Worm (Caenorhabditis elegans) whole organism, L3 larva: ENCODE results near the gene act-5.

Source experiments
- ama-1 ChIP-seq: fragments of 150-350 bp; optimal IDR thresholded peaks from 2 replicates; lab custom pipeline; 2018
- ceh-16 ChIP-seq: sonication (generic microtip); optimal IDR thresholded peaks from 2 replicates; lab custom pipeline; 2017; ENCODE audit warnings: missing biosample characterization, missing genetic modification characterization
- ceh-28 ChIP-seq: fragments of 150-350 bp; optimal IDR thresholded peaks from 2 replicates; lab custom pipeline; 2014; ENCODE audit warnings: missing biosample characterization, missing genetic modification reagents, missing genetic modification characterization
- ceh-82 ChIP-seq: fragments of 150-350 bp; optimal IDR thresholded peaks from 2 replicates; lab custom pipeline; 2014; ENCODE audit warnings: missing biosample characterization, missing genetic modification characterization
- ceh-9 ChIP-seq: sonication (generic microtip); optimal IDR thresholded peaks from 2 replicates; lab custom pipeline; 2018; ENCODE audit warnings: missing biosample characterization, missing genetic modification characterization
- egl-5 ChIP-seq: fragments of 150-350 bp; optimal IDR thresholded peaks from 2 replicates; lab custom pipeline; 2017; ENCODE audit warnings: missing biosample characterization, missing genetic modification reagents, missing genetic modification characterization, inconsistent platforms
- elt-1 ChIP-seq: fragments of 150-350 bp; optimal IDR thresholded peaks from 2 replicates; lab custom pipeline; 2014; ENCODE audit warnings: missing biosample characterization, missing genetic modification characterization
- elt-2 ChIP-seq: sonication (generic microtip); optimal IDR thresholded peaks from 2 replicates; lab custom pipeline; 2016; ENCODE audit warnings: missing genetic modification reagents, mild to moderate bottlenecking, missing genetic modification characterization, missing compliant biosample characterization
- eor-1 ChIP-seq, 2 experiments: fragments of 150-350 bp; optimal IDR thresholded peaks; 2 replicates each; lab custom pipeline; 2014 to 2018; ENCODE audit warnings: missing biosample characterization in 2 of 2, missing genetic modification characterization in 2 of 2
- lin-39 ChIP-seq: fragments of 150-350 bp; optimal IDR thresholded peaks from 2 replicates; lab custom pipeline; 2018; ENCODE audit warnings: missing biosample characterization, missing genetic modification reagents, missing genetic modification characterization
- mdl-1 ChIP-seq: fragments of 150-350 bp; optimal IDR thresholded peaks from 2 replicates; lab custom pipeline; 2014; ENCODE audit warnings: missing biosample characterization, missing genetic modification characterization
- mml-1 ChIP-seq: fragments of 150-350 bp; sonication (generic microtip); optimal IDR thresholded peaks from 3 replicates; lab custom pipeline; 2014; ENCODE audit warnings: missing biosample characterization, missing genetic modification characterization
- nfya-1 ChIP-seq: sonication (generic microtip); optimal IDR thresholded peaks from 2 replicates; lab custom pipeline; 2017; ENCODE audit warnings: missing genetic modification characterization, mild to moderate bottlenecking, missing compliant biosample characterization, antibody characterized with exemption, moderate library complexity; ENCODE audit not compliant: insufficient read depth
- nhr-11 ChIP-seq: fragments of 150-350 bp; optimal IDR thresholded peaks from 2 replicates; lab custom pipeline; 2014; ENCODE audit warnings: missing biosample characterization, missing genetic modification characterization
- nhr-23 ChIP-seq: fragments of 150-350 bp; optimal IDR thresholded peaks from 2 replicates; lab custom pipeline; 2014; ENCODE audit warnings: missing biosample characterization, missing genetic modification reagents, missing genetic modification characterization
- nhr-25 ChIP-seq: sonication (generic microtip); optimal IDR thresholded peaks from 2 replicates; lab custom pipeline; 2017; ENCODE audit warnings: missing biosample characterization, missing genetic modification characterization
- nhr-43 ChIP-seq: sonication (generic microtip); optimal IDR thresholded peaks from 2 replicates; lab custom pipeline; 2016; ENCODE audit warnings: mild to moderate bottlenecking, missing genetic modification characterization, missing compliant biosample characterization; ENCODE audit not compliant: poor library complexity, severe bottlenecking
- nhr-67 ChIP-seq: fragments of 150-350 bp; optimal IDR thresholded peaks from 2 replicates; lab custom pipeline; 2014; ENCODE audit warnings: missing biosample characterization, missing genetic modification characterization
- nhr-76 ChIP-seq: fragments of 150-350 bp; sonication (generic microtip); optimal IDR thresholded peaks from 5 replicates; lab custom pipeline; 2014; ENCODE audit warnings: missing biosample characterization, missing genetic modification characterization
- pha-4 ChIP-seq: fragments of 150-350 bp; optimal IDR thresholded peaks from 2 replicates; lab custom pipeline; 2014; ENCODE audit warnings: missing biosample characterization, missing genetic modification reagents, missing genetic modification characterization
- skn-1 ChIP-seq: fragments of 150-350 bp; optimal IDR thresholded peaks from 2 replicates; lab custom pipeline; 2014; ENCODE audit warnings: missing biosample characterization, missing genetic modification characterization
- unc-62 ChIP-seq: fragments of 150-350 bp; sonication (generic microtip); optimal IDR thresholded peaks from 4 replicates; lab custom pipeline; 2014; ENCODE audit warnings: missing biosample characterization, missing genetic modification reagents, missing genetic modification characterization
- zag-1 ChIP-seq: fragments of 150-350 bp; optimal IDR thresholded peaks from 2 replicates; lab custom pipeline; 2014; ENCODE audit warnings: missing biosample characterization, missing genetic modification characterization
- ztf-11 ChIP-seq: fragments of 150-350 bp; optimal IDR thresholded peaks from 2 replicates; lab custom pipeline; 2014; ENCODE audit warnings: missing biosample characterization, missing genetic modification characterization

Gene act-5

ce11 chrIII:13563000-13563522 is 42.8 kb downstream of the act-5 start, which contains the start of gene T05D4.2:
Gene T05D4.2, minus strand, starts transcription at chrIII:13563082.
- TF ChIP-seq nhr-43 (tag; lab: Kevin White, UChicago) (no peak), ceh-82 (tag; lab: Kevin White, UChicago) (peak; percentile 30), nhr-67 (tag; lab: Kevin White, UChicago) (no peak), ama-1 (lab: Kevin White, UChicago) (peak; percentile 92)

- no peak for TF ChIP-seq elt-1 (tag; lab: Kevin White, UChicago)
- TF ChIP-seq ceh-28, result no peak
- TF ChIP-seq mdl-1, result no peak
- TF ChIP-seq nfya-1, result no peak
- no peak for TF ChIP-seq zag-1
- no peak for TF ChIP-seq ceh-9
These were observed 44.6 kb downstream of the act-5 start for ce11 chrIII:13561233-13561632.

- TF ChIP-seq nhr-76 (tag; lab: Kevin White, UChicago), result no peak
- no peak for TF ChIP-seq nhr-11 (tag; lab: Kevin White, UChicago)
- peak; percentile 34 for TF ChIP-seq nhr-23 (tag; lab: Kevin White, UChicago)
These were observed 45.2 kb downstream of the act-5 start for ce11 chrIII:13560715-13561114.

- TF ChIP-seq nhr-23 (tag; lab: Kevin White, UChicago) (peak; percentile 45), pha-4 (tag; lab: Kevin White, UChicago) (no peak), nhr-25 (tag; lab: Kevin White, UChicago) (peak; percentile 20), mdl-1 (no peak)
- TF ChIP-seq, all 47 proteins: peak for 2
These were observed 49.8 kb downstream of the act-5 start for ce11 chrIII:13556039-13556438.

ce11 chrIII:13555234-13555633 is 50.6 kb downstream of the act-5 start, which contains the start of gene scav-2:
Gene scav-2, minus strand, starts transcription at chrIII:13555334.
- TF ChIP-seq unc-62 (GFP tag; lab: Kevin White, UChicago) (no peak), ceh-9 (no peak), ztf-11 (tag; lab: Kevin White, UChicago) (no peak), egl-5 (tag; lab: Kevin White, UChicago) (no peak), skn-1 (tag; lab: Kevin White, UChicago) (no peak), pha-4 (tag; lab: Kevin White, UChicago) (no peak), lin-39 (tag; lab: Kevin White, UChicago) (no peak), nhr-76 (tag; lab: Kevin White, UChicago) (no peak), nhr-43 (tag; lab: Kevin White, UChicago) (no peak), nfya-1 (no peak), eor-1 (tag; optimal IDR thresholded peaks at IDR 0.05; lab: Kevin White, UChicago) (no peak), ceh-16 (no peak), ceh-28 (no peak), mml-1 (no peak), elt-2 (tag; lab: Kevin White, UChicago) (no peak)
